Fruit fly (Drosophila melanogaster) whole organism, embryonic: ENCODE data around the gene barr.
A peak's percentile ranks its signal among the peaks of the same experiment; 100 is the strongest.

ENCODE experiments used
- Blimp-1 ChIP-seq: fragments of 200-800 bp; sonication (Bioruptor generic); optimal IDR thresholded peaks from 3 replicates; lab custom pipeline; 2018; ENCODE audit warnings: missing biosample characterization, missing genetic modification characterization, mild to moderate bottlenecking, moderate library complexity, missing genetic modification reagents
- CG1024 ChIP-seq: fragments of 200-800 bp; sonication (Bioruptor generic); IDR thresholded peaks from 2 replicates; pipeline ENCODE4 v1.3.6; 2022; ENCODE audit warnings: missing biosample characterization, missing genetic modification characterization
- CG10274 ChIP-seq: fragments of 200-800 bp; sonication (Bioruptor generic); optimal IDR thresholded peaks from 3 replicates; lab custom pipeline; 2017; ENCODE audit warnings: missing biosample characterization, mild to moderate bottlenecking, missing genetic modification characterization
- CG10321 ChIP-seq: fragments of 200-800 bp; sonication (Bioruptor generic); IDR thresholded peaks from 2 replicates; pipeline ENCODE4 v1.3.6; 2022; ENCODE audit warnings: missing biosample characterization, missing genetic modification characterization
- CG11085 ChIP-seq: fragments of 200-800 bp; sonication (Bioruptor generic); IDR thresholded peaks from 2 replicates; pipeline ENCODE4 v1.3.6; 2022; ENCODE audit warnings: missing biosample characterization, missing genetic modification characterization
- CG12659 ChIP-seq: fragments of 200-800 bp; sonication (Bioruptor generic); optimal IDR thresholded peaks from 3 replicates; lab custom pipeline; 2017; ENCODE audit warnings: mild to moderate bottlenecking, missing biosample characterization, missing genetic modification reagents, missing genetic modification characterization
- CG13287 ChIP-seq: fragments of 200-800 bp; sonication (Bioruptor generic); IDR thresholded peaks from 2 replicates; pipeline ENCODE4 v1.3.6; 2022; ENCODE audit warnings: missing biosample characterization, missing genetic modification characterization; ENCODE audit not compliant: partially characterized antibody
- CG13296 ChIP-seq: fragments of 200-800 bp; sonication (Bioruptor generic); optimal IDR thresholded peaks from 3 replicates; lab custom pipeline; 2018; ENCODE audit warnings: missing biosample characterization, mild to moderate bottlenecking, missing genetic modification characterization
- CG14441 ChIP-seq: fragments of 200-800 bp; sonication (Bioruptor generic); IDR thresholded peaks from 2 replicates; pipeline ENCODE4 v1.3.6; 2022; ENCODE audit warnings: missing biosample characterization, missing genetic modification characterization
- CG14860 ChIP-seq: fragments of 200-800 bp; sonication (Bioruptor generic); IDR thresholded peaks from 3 replicates; pipeline ENCODE4 v1.3.6; 2022; ENCODE audit warnings: missing biosample characterization, missing genetic modification characterization; ENCODE audit not compliant: partially characterized antibody
- CG17359 ChIP-seq: fragments of 200-800 bp; sonication (Bioruptor generic); optimal IDR thresholded peaks from 3 replicates; lab custom pipeline; 2018; ENCODE audit warnings: missing biosample characterization, mild to moderate bottlenecking, missing genetic modification characterization, moderate library complexity
- CG18011 ChIP-seq: fragments of 200-800 bp; sonication (Bioruptor generic); optimal IDR thresholded peaks from 2 replicates; lab custom pipeline; 2017; ENCODE audit warnings: missing biosample characterization, missing genetic modification characterization, mild to moderate bottlenecking, moderate library complexity, missing genotype
- CG2116 ChIP-seq: fragments of 200-800 bp; sonication (Bioruptor generic); optimal IDR thresholded peaks from 3 replicates; lab custom pipeline; 2018; ENCODE audit warnings: missing biosample characterization, mild to moderate bottlenecking, missing genetic modification characterization
- CG2129 ChIP-seq: fragments of 200-800 bp; sonication (Bioruptor generic); IDR thresholded peaks from 2 replicates; pipeline ENCODE4 v1.3.6; 2022; ENCODE audit warnings: missing biosample characterization, missing genetic modification characterization; ENCODE audit not compliant: partially characterized antibody
- CG2199 ChIP-seq: fragments of 200-800 bp; sonication (Bioruptor generic); IDR thresholded peaks from 3 replicates; pipeline ENCODE4 v1.3.6; 2022; ENCODE audit warnings: missing biosample characterization, missing genetic modification characterization
- CG2202 ChIP-seq: fragments of 200-800 bp; sonication (Bioruptor generic); optimal IDR thresholded peaks from 2 replicates; lab custom pipeline; 2018; ENCODE audit warnings: missing biosample characterization, mild to moderate bottlenecking, missing genetic modification characterization
- CG31224 ChIP-seq: fragments of 200-800 bp; sonication (Bioruptor generic); IDR thresholded peaks from 2 replicates; pipeline ENCODE4 v1.3.6; 2022; ENCODE audit warnings: missing biosample characterization, missing genetic modification characterization
- CG32772 ChIP-seq: fragments of 200-800 bp; sonication (Bioruptor generic); IDR thresholded peaks from 2 replicates; pipeline ENCODE4 v1.3.6; 2022; ENCODE audit warnings: missing biosample characterization, missing genetic modification characterization
- CG43689 ChIP-seq: fragments of 200-800 bp; sonication (Bioruptor generic); IDR thresholded peaks from 2 replicates; pipeline ENCODE4 v1.3.6; 2022; ENCODE audit warnings: missing biosample characterization, missing genetic modification characterization
- Dp ChIP-seq: fragments of 200-800 bp; sonication (Bioruptor generic); optimal IDR thresholded peaks from 2 replicates; lab custom pipeline; 2018; ENCODE audit warnings: missing biosample characterization, mild to moderate bottlenecking, missing genetic modification characterization, moderate library complexity
- Dref ChIP-seq: fragments of 200-800 bp; sonication (Bioruptor generic); IDR thresholded peaks from 2 replicates; pipeline ENCODE4 v1.3.6; 2022; ENCODE audit warnings: missing biosample characterization, missing genetic modification characterization
- Drgx ChIP-seq: fragments of 200-800 bp; sonication (Bioruptor generic); IDR thresholded peaks from 2 replicates; pipeline ENCODE4 v1.3.6; 2022; ENCODE audit warnings: missing biosample characterization, missing genetic modification characterization
- E2f2 ChIP-seq: fragments of 200-800 bp; sonication (Bioruptor generic); IDR thresholded peaks from 2 replicates; pipeline ENCODE4 v1.3.6; 2022; ENCODE audit warnings: missing biosample characterization, missing genetic modification characterization
- Fer3 ChIP-seq: fragments of 200-800 bp; sonication (Bioruptor generic); optimal IDR thresholded peaks from 2 replicates; lab custom pipeline; 2018; ENCODE audit warnings: missing biosample characterization, mild to moderate bottlenecking, missing genetic modification characterization, moderate library complexity
- HLH4C ChIP-seq: fragments of 200-800 bp; sonication (Bioruptor generic); IDR thresholded peaks from 3 replicates; pipeline ENCODE4 v1.3.6; 2022; ENCODE audit warnings: missing biosample characterization, missing genetic modification characterization; ENCODE audit not compliant: partially characterized antibody
- HmgD ChIP-seq: fragments of 200-800 bp; sonication (Bioruptor generic); optimal IDR thresholded peaks from 3 replicates; lab custom pipeline; 2016; ENCODE audit warnings: missing biosample characterization, missing genetic modification characterization
- Hr51 ChIP-seq, 2 experiments: fragments of 200-800 bp; sonication (Bioruptor generic); optimal IDR thresholded peaks; 2 replicates in 1 of 2; 3 replicates in 1 of 2; lab custom pipeline; 2016 to 2018; ENCODE audit warnings: missing biosample characterization in 2 of 2, missing genetic modification characterization in 2 of 2, mild to moderate bottlenecking in 1 of 2, moderate library complexity in 1 of 2
- MBD-R2 ChIP-seq: fragments of 200-800 bp; sonication (Bioruptor generic); IDR thresholded peaks from 2 replicates; pipeline ENCODE4 v1.3.6; 2022; ENCODE audit warnings: missing biosample characterization, missing genetic modification characterization
- Optix ChIP-seq: fragments of 200-800 bp; sonication (Bioruptor generic); IDR thresholded peaks from 3 replicates; pipeline ENCODE4 v1.3.6; 2022; ENCODE audit warnings: missing biosample characterization, missing genetic modification characterization
- Sin3A ChIP-seq: fragments of >200 bp; optimal IDR thresholded peaks from 2 replicates; lab custom pipeline; 2018
- Sry-δ ChIP-seq: fragments of 200-800 bp; sonication (Bioruptor generic); optimal IDR thresholded peaks from 2 replicates; lab custom pipeline; 2016; ENCODE audit warnings: missing biosample characterization, missing genetic modification characterization
- abd-A ChIP-seq: fragments of 200-800 bp; sonication (Bioruptor generic); optimal IDR thresholded peaks from 3 replicates; lab custom pipeline; 2019; ENCODE audit warnings: missing biosample characterization, mild to moderate bottlenecking, missing genetic modification characterization, moderate library complexity
- amos ChIP-seq: fragments of 200-800 bp; sonication (Bioruptor generic); IDR thresholded peaks from 2 replicates; pipeline ENCODE4 v1.3.6; 2022; ENCODE audit warnings: missing biosample characterization, missing genetic modification characterization; ENCODE audit not compliant: partially characterized antibody
- ase ChIP-seq: fragments of 200-800 bp; sonication (Bioruptor generic); IDR thresholded peaks from 3 replicates; pipeline ENCODE4 v1.3.6; 2022; ENCODE audit warnings: missing biosample characterization, missing genetic modification characterization
- ato ChIP-seq: fragments of 200-800 bp; sonication (Bioruptor generic); IDR thresholded peaks from 2 replicates; pipeline ENCODE4 v1.3.6; 2022; ENCODE audit warnings: missing biosample characterization, missing genetic modification characterization; ENCODE audit not compliant: partially characterized antibody
- dati ChIP-seq: fragments of 200-800 bp; sonication (Bioruptor generic); IDR thresholded peaks from 2 replicates; pipeline ENCODE4 v1.3.6; 2022; ENCODE audit warnings: missing biosample characterization, missing genetic modification characterization
- hbn ChIP-seq: fragments of 200-800 bp; sonication (Bioruptor generic); IDR thresholded peaks from 2 replicates; pipeline ENCODE4 v1.3.6; 2022; ENCODE audit warnings: missing biosample characterization, missing genetic modification characterization; ENCODE audit not compliant: partially characterized antibody
- knrl ChIP-seq: fragments of 200-800 bp; sonication (Bioruptor generic); IDR thresholded peaks from 3 replicates; pipeline ENCODE4 v1.3.6; 2022; ENCODE audit warnings: missing biosample characterization, missing genetic modification characterization; ENCODE audit not compliant: partially characterized antibody
- mam ChIP-seq: fragments of 200-800 bp; sonication (Bioruptor generic); optimal IDR thresholded peaks from 3 replicates; lab custom pipeline; 2016; ENCODE audit warnings: missing biosample characterization, missing genetic modification characterization
- mirr ChIP-seq: fragments of 200-800 bp; sonication (Bioruptor generic); optimal IDR thresholded peaks from 3 replicates; lab custom pipeline; 2018; ENCODE audit warnings: missing biosample characterization, mild to moderate bottlenecking, missing genetic modification characterization
- mld ChIP-seq: fragments of 200-800 bp; sonication (Bioruptor generic); IDR thresholded peaks from 3 replicates; pipeline ENCODE4 v1.3.6; 2022; ENCODE audit warnings: missing biosample characterization, missing genetic modification characterization; ENCODE audit not compliant: partially characterized antibody
- pros ChIP-seq: fragments of 200-800 bp; sonication (Bioruptor generic); optimal IDR thresholded peaks from 3 replicates; lab custom pipeline; 2019; ENCODE audit warnings: missing biosample characterization, mild to moderate bottlenecking, missing genetic modification characterization, moderate library complexity
- pzg ChIP-seq: fragments of 200-800 bp; sonication (Bioruptor generic); optimal IDR thresholded peaks from 3 replicates; lab custom pipeline; 2018; ENCODE audit warnings: missing biosample characterization, mild to moderate bottlenecking, missing genetic modification characterization, moderate library complexity
- sisA ChIP-seq: fragments of 200-800 bp; sonication (Bioruptor generic); IDR thresholded peaks from 2 replicates; pipeline ENCODE4 v1.3.6; 2022; ENCODE audit warnings: missing biosample characterization, missing genetic modification characterization
- ttk ChIP-seq: fragments of 200-800 bp; sonication (Bioruptor generic); IDR thresholded peaks from 2 replicates; pipeline ENCODE4 v2.1.2; 2022; ENCODE audit warnings: missing biosample characterization, missing genetic modification characterization
- wor ChIP-seq: fragments of 200-800 bp; sonication (Bioruptor generic); IDR thresholded peaks from 2 replicates; pipeline ENCODE4 v1.3.6; 2022; ENCODE audit warnings: missing biosample characterization, missing genetic modification characterization
- zen2 ChIP-seq: fragments of 200-800 bp; sonication (Bioruptor generic); IDR thresholded peaks from 3 replicates; pipeline ENCODE4 v1.3.6; 2022; ENCODE audit warnings: missing biosample characterization, missing genetic modification characterization; ENCODE audit not compliant: partially characterized antibody

The barr gene

dm6 chr2L:20065516-20065915 lies 4.3 kb upstream of the barr start, which contains the start of gene vls (continued):
- TF ChIP-seq CG18011 (GFP tag; lab: Kevin White, UChicago) (no peak), ato (GFP tag; lab: Robert Waterston, UW) (peak; percentile 73), CG13296 (no peak), CG2202 (no peak), CG43689 (GFP tag; lab: Robert Waterston, UW) (no peak), HmgD (no peak), mirr (GFP tag; lab: Kevin White, UChicago) (no peak), Drgx (GFP tag; lab: Robert Waterston, UW) (no peak), dati (no peak), Blimp-1 (GFP tag; lab: Kevin White, UChicago) (no peak), MBD-R2 (GFP tag; lab: Robert Waterston, UW) (peak; percentile 81), CG13287 (GFP tag; lab: Robert Waterston, UW) (peak; percentile 86), CG2129 (GFP tag; lab: Robert Waterston, UW) (peak; percentile 60), E2f2 (peak; percentile 55), CG11085 (GFP tag; lab: Robert Waterston, UW) (no peak), abd-A (tag; lab: Kevin White, UChicago) (no peak), CG32772 (GFP tag; lab: Robert Waterston, UW) (peak; percentile 90), wor (GFP tag; lab: Robert Waterston, UW) (no peak), zen2 (peak; percentile 81), ttk (GFP tag; lab: Robert Waterston, UW) (no peak), mam (GFP tag; lab: Kevin White, UChicago) (no peak), hbn (GFP tag; lab: Robert Waterston, UW) (peak; percentile 83), CG14441 (no peak), mld (0 out of 3 replicates have a peak, but pooled peaks have one; percentile 29), knrl (peak; percentile 73), CG12659 (GFP tag; lab: Kevin White, UChicago) (no peak), pros (no peak), Dp (peak; percentile 19), Dref (GFP tag; lab: Robert Waterston, UW) (peak; percentile 85), pzg (GFP tag; lab: Kevin White, UChicago) (peak; percentile 31), ase (GFP tag; lab: Robert Waterston, UW) (no peak), Fer3 (no peak), CG14860 (GFP tag; lab: Robert Waterston, UW) (peak; percentile 73), CG1024 (no peak), CG10274 (GFP tag; lab: Kevin White, UChicago) (no peak), sisA (GFP tag; lab: Robert Waterston, UW) (no peak), CG31224 (GFP tag; lab: Robert Waterston, UW) (no peak), amos (peak; percentile 78), CG17359 (tag; lab: Kevin White, UChicago) (peak; percentile 93), HLH4C (peak; percentile 80), CG2199 (GFP tag; lab: Robert Waterston, UW) (no peak), Sin3A (peak; percentile 21), Sry-δ (GFP tag; lab: Kevin White, UChicago) (peak; percentile 68), Optix (GFP tag; lab: Robert Waterston, UW) (no peak), CG10321 (no peak), CG2116 (GFP tag; lab: Kevin White, UChicago) (peak; percentile 30), Hr51 (GFP tag; optimal IDR thresholded peaks at IDR 0.05; lab: Kevin White, UChicago) (no peak)
